Worm (Caenorhabditis elegans) whole organism, L3 larva: Measurements from ENCODE around the gene C45G7.13.

Experiments used
- lsy-12 ChIP-seq: sonication (generic microtip); optimal IDR thresholded peaks from 2 replicates; lab custom pipeline; 2016; ENCODE audit warnings: mild to moderate bottlenecking, missing genetic modification characterization, missing compliant biosample characterization
- pqm-1 ChIP-seq: fragments of 150-350 bp; optimal IDR thresholded peaks from 2 replicates; lab custom pipeline; 2017; ENCODE audit warnings: missing biosample characterization, missing genetic modification characterization, inconsistent platforms

DNA sequence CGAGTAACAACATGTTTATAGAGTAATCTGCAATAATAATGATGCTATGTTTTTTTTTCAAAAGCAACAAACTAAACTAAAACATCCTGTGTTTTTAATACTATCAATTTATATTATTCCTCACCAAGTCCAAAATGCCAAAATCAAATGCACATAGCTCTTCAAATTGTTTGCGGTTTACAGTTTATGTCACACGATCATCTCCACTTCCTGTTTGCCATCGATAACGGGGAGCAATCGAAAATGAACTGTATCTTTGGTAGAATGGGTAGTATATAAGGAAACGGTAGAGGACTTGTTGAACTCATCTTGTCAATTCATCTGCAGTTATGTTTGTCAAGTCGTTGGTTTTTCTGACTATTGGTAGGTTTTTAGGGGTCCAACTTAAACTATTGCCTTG, 13.0 kb upstream of the C45G7.13 start, which contains the start of gene ilys-3:
- TF ChIP-seq lsy-12 (tag; lab: Kevin White, UChicago): no peak
- no peak for TF ChIP-seq pqm-1 (tag; lab: Kevin White, UChicago)
